Fruit fly (Drosophila melanogaster): Measurements from ENCODE around the gene Gdh.

DNA sequence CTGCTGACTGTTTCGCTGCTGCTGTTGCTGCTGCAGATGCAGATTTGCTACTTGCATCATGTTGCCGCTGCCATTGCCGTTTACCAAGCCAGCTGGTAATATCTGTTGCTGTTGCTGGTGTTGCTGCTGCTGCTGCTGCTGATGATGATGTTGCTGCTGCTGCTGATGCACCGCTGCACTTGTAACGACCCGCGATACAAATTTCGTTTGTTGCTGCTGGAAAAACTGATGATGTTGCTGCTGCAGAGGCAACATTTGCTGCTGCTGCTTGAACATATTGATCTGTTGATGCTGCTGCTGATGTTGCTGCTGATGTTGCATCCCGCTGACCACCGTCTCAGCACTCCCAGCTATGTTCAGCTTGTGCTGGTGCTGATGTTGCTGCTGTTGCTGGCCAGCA is 22.5 kb downstream of the Gdh start:
- TF ChIP-seq CG8478 (optimal IDR thresholded peaks at IDR 0.05) (no peak), CTCF (optimal IDR thresholded peaks at IDR 0.05) (no peak)

Data from S2 (cell line).